Worm (Caenorhabditis elegans): ENCODE data around the gene sqv-8.

- no peak for TF ChIP-seq snpc-4 (tag; optimal IDR thresholded peaks at IDR 0.05)
- TF ChIP-seq nhr-77 (tag; optimal IDR thresholded peaks at IDR 0.05), result no peak
- no peak for TF ChIP-seq daf-12 (tag; optimal IDR thresholded peaks at IDR 0.05)
- TF ChIP-seq nhr-28 (tag; optimal IDR thresholded peaks at IDR 0.05), result no peak
- TF ChIP-seq mdl-1 (tag; optimal IDR thresholded peaks at IDR 0.05), result no peak
- TF ChIP-seq nhr-23 (tag; optimal IDR thresholded peaks at IDR 0.05), result no peak
- TF ChIP-seq nhr-12 (tag; optimal IDR thresholded peaks at IDR 0.05), result no peak
- TF ChIP-seq elt-1 (tag; optimal IDR thresholded peaks at IDR 0.05), result no peak
Measured at ce11 chrII:9690067-9690632, 43.4 kb downstream of the sqv-8 start.

Measured in whole organism, L3 larva.